Worm (Caenorhabditis elegans): Measurements from ENCODE around the gene ram-2.

DNA sequence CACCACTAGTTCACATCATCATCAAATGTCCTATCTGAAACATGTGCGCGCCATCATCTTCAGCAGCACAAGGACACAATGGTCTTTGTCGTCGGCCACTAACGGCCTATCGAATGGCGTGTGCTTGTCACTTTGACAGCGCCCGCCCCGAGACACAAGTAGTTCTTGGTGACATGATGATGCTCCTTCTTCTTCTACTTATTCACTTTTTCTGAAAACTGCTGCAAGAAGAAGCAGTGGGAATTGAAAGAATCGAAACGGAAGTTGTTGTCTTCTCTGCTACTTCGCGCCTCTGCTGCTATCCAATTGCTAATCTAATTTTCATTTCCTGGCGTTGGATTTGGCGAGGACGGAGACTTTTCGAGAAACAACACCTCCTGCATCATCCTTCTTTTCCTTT is 12.3 kb downstream of the ram-2 start:
- TF ChIP-seq lin-13 (tag; optimal IDR thresholded peaks at IDR 0.05) (no peak), nhr-76 (tag; optimal IDR thresholded peaks at IDR 0.05) (no peak), ztf-11 (tag; optimal IDR thresholded peaks at IDR 0.05) (no peak)

Data from whole organism, mixed stage, embryonic.